Worm (Caenorhabditis elegans) whole organism, L3 larva: ENCODE measurements around the gene letm-1.

Experiments used
- ZK546.5 ChIP-seq: sonication (generic microtip); optimal IDR thresholded peaks from 2 replicates; lab custom pipeline; 2017; ENCODE audit warnings: missing biosample characterization, missing genetic modification characterization
- ama-1 ChIP-seq: fragments of 150-350 bp; optimal IDR thresholded peaks from 2 replicates; lab custom pipeline; 2018
- ceh-28 ChIP-seq: fragments of 150-350 bp; optimal IDR thresholded peaks from 2 replicates; lab custom pipeline; 2014; ENCODE audit warnings: missing biosample characterization, missing genetic modification reagents, missing genetic modification characterization
- jun-1 ChIP-seq: fragments of 150-350 bp; optimal IDR thresholded peaks from 2 replicates; lab custom pipeline; 2014; ENCODE audit warnings: missing biosample characterization, missing genetic modification reagents, missing genetic modification characterization
- nhr-25 ChIP-seq: sonication (generic microtip); optimal IDR thresholded peaks from 2 replicates; lab custom pipeline; 2017; ENCODE audit warnings: missing biosample characterization, missing genetic modification characterization
- snpc-4 ChIP-seq: fragments of 150-350 bp; optimal IDR thresholded peaks from 2 replicates; lab custom pipeline; 2014; ENCODE audit warnings: missing biosample characterization, missing genetic modification characterization
- tbx-2 ChIP-seq: sonication (generic microtip); optimal IDR thresholded peaks from 2 replicates; lab custom pipeline; 2016; ENCODE audit warnings: mild to moderate bottlenecking, missing genetic modification characterization, missing compliant biosample characterization
- unc-62 ChIP-seq: fragments of 150-350 bp; sonication (generic microtip); optimal IDR thresholded peaks from 4 replicates; lab custom pipeline; 2014; ENCODE audit warnings: missing biosample characterization, missing genetic modification reagents, missing genetic modification characterization

DNA sequence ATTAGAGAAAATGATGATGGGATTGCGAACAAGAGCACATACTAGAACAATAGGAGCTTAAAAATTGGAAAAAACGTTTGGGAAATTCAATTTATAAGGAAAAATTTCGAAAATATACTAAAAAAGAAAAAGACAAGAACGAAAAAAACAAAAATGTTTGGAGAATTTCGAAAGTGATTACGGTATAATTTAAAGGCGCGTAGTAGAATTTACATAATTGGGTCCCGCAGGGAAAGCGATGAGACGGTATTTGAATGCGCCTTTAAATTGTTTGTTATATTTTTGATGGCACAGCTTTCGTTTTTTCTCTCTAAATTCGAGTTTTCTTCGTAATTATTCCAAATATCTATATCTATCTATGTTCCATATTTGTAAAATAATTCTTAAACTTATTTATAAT is 942 bp upstream of the letm-1 start:
- no peak for TF ChIP-seq unc-62 (GFP tag; lab: Kevin White, UChicago)
- TF ChIP-seq snpc-4 (tag; lab: Kevin White, UChicago): no peak
- no peak for TF ChIP-seq jun-1 (tag; lab: Kevin White, UChicago)
- no peak for TF ChIP-seq ZK546.5 (tag; lab: Kevin White, UChicago)
- no peak for TF ChIP-seq tbx-2 (tag; lab: Kevin White, UChicago)
- no peak for TF ChIP-seq nhr-25 (tag; lab: Kevin White, UChicago)
- no peak for TF ChIP-seq ama-1 (lab: Kevin White, UChicago)
- TF ChIP-seq ceh-28 (tag; lab: Kevin White, UChicago): no peak
